Worm (Caenorhabditis elegans) whole organism, mixed stage, embryonic: ENCODE measurements around the gene snt-3.

Experiments used
- ceh-39 ChIP-seq: fragments of 150-350 bp; optimal IDR thresholded peaks from 2 replicates; lab custom pipeline; 2014; ENCODE audit warnings: missing biosample characterization, missing genetic modification characterization
- hlh-1 ChIP-seq: fragments of 150-350 bp; optimal IDR thresholded peaks from 2 replicates; lab custom pipeline; 2014; ENCODE audit warnings: missing biosample characterization, missing genetic modification reagents, missing genetic modification characterization
- nhr-12 ChIP-seq: fragments of 150-350 bp; optimal IDR thresholded peaks from 2 replicates; lab custom pipeline; 2014; ENCODE audit warnings: missing biosample characterization, missing genetic modification characterization

- TF ChIP-seq nhr-12 (tag; lab: Kevin White, UChicago) (no peak), ceh-39 (tag; lab: Kevin White, UChicago) (no peak), hlh-1 (tag; lab: Kevin White, UChicago) (no peak)
These were observed 52.9 kb downstream of the snt-3 start, which contains the start of gene F16B3.3 for ce11 chrV:1317869-1318354.
